Fruit fly (Drosophila melanogaster): ENCODE results near the gene bab1.

- TF ChIP-seq CG8478 (optimal IDR thresholded peaks at IDR 0.05) (no peak), usp (GFP tag; optimal IDR thresholded peaks at IDR 0.05) (no peak), psq (optimal IDR thresholded peaks at IDR 0.05) (no peak), Dll (optimal IDR thresholded peaks at IDR 0.05) (no peak), pan (optimal IDR thresholded peaks at IDR 0.05) (no peak)
Observed at dm6 chr3L:1019876-1020275, 81.0 kb downstream of the bab1 start.
